Fruit fly (Drosophila melanogaster) S2 (cell line): ENCODE data around the gene CG3434.
A peak's percentile ranks its signal among the peaks of the same experiment; 100 is the strongest.

ENCODE experiments used
- CG8478 ChIP-seq: fragments of >200 bp; optimal IDR thresholded peaks from 2 replicates; lab custom pipeline; 2018
- CTCF ChIP-seq, 2 experiments: fragments of >200 bp; optimal IDR thresholded peaks; 2 replicates each; lab custom pipeline; 2018

Gene CG3434

dm6 chr3L:9492115-9492514, 31.5 kb upstream of the CG3434 start, which contains the start of gene CG32037:
TSS of gene CG32037 (minus strand) at chr3L:9492215.
- TF ChIP-seq CG8478, result no peak
- no peak for TF ChIP-seq CTCF (optimal IDR thresholded peaks at IDR 0.05; lab: Kevin White, UChicago)

- TF ChIP-seq CG8478 (no peak), CTCF (optimal IDR thresholded peaks at IDR 0.05; lab: Kevin White, UChicago) (no peak)
Observed at dm6 chr3L:9491331-9491730, 30.7 kb upstream of the CG3434 start.

- TF ChIP-seq CG8478, result no peak
- no peak for TF ChIP-seq CTCF (optimal IDR thresholded peaks at IDR 0.05; lab: Kevin White, UChicago)
Observed at dm6 chr3L:9490432-9490831, 29.8 kb upstream of the CG3434 start.

dm6 chr3L:9489627-9490026, 29.0 kb upstream of the CG3434 start:
- TF ChIP-seq CG8478, result no peak
- TF ChIP-seq CTCF (optimal IDR thresholded peaks at IDR 0.05; lab: Kevin White, UChicago), result no peak

dm6 chr3L:9489133-9489532, 28.5 kb upstream of the CG3434 start, which contains the start of gene CG32036:
TSS of gene CG32036 (minus strand) at chr3L:9489233.
- TF ChIP-seq CG8478, result no peak
- TF ChIP-seq CTCF (optimal IDR thresholded peaks at IDR 0.05; lab: Kevin White, UChicago), result no peak

- TF ChIP-seq CTCF (optimal IDR thresholded peaks at IDR 0.05; lab: Kevin White, UChicago), result peak in 1 of 2 experiments; percentile 6
- TF ChIP-seq CG8478, result no peak
Observed at dm6 chr3L:9487586-9487985, 27.0 kb upstream of the CG3434 start, which contains the start of gene pall. TSS of gene pall (minus strand) at chr3L:9487790.

- TF ChIP-seq CG8478, result no peak
- TF ChIP-seq CTCF (optimal IDR thresholded peaks at IDR 0.05; lab: Kevin White, UChicago), result peak; percentile 11 to 47
Observed at dm6 chr3L:9476829-9477228, 16.2 kb upstream of the CG3434 start, which contains the start of the genes Uch-L5 and Jarid2. TSS of gene Uch-L5 (minus strand) at chr3L:9476965. TSS of gene Jarid2 (plus strand) at chr3L:9477038.

- TF ChIP-seq CTCF (optimal IDR thresholded peaks at IDR 0.05; lab: Kevin White, UChicago) (no peak), CG8478 (no peak)
Observed at dm6 chr3L:9471151-9471903, 10.7 kb upstream of the CG3434 start.

dm6 chr3L:9469079-9469478, 8.5 kb upstream of the CG3434 start:
- TF ChIP-seq CTCF (optimal IDR thresholded peaks at IDR 0.05; lab: Kevin White, UChicago), result no peak
- TF ChIP-seq CG8478, result no peak

dm6 chr3L:9468261-9468890, 7.8 kb upstream of the CG3434 start:
- no peak for TF ChIP-seq CTCF (optimal IDR thresholded peaks at IDR 0.05; lab: Kevin White, UChicago)
- no peak for TF ChIP-seq CG8478

- no peak for TF ChIP-seq CTCF (optimal IDR thresholded peaks at IDR 0.05; lab: Kevin White, UChicago)
- no peak for TF ChIP-seq CG8478
Observed at dm6 chr3L:9467763-9468206, 7.2 kb upstream of the CG3434 start.

dm6 chr3L:9467267-9467666, 6.7 kb upstream of the CG3434 start:
- TF ChIP-seq CTCF (optimal IDR thresholded peaks at IDR 0.05; lab: Kevin White, UChicago), result no peak
- TF ChIP-seq CG8478, result no peak

- TF ChIP-seq CG8478, result no peak
- no peak for TF ChIP-seq CTCF (optimal IDR thresholded peaks at IDR 0.05; lab: Kevin White, UChicago)
Observed at dm6 chr3L:9466595-9466994, 6.0 kb upstream of the CG3434 start.

- TF ChIP-seq CG8478 (no peak), CTCF (optimal IDR thresholded peaks at IDR 0.05; lab: Kevin White, UChicago) (no peak)
Observed at dm6 chr3L:9465652-9466244, 5.1 kb upstream of the CG3434 start.

- TF ChIP-seq CTCF (optimal IDR thresholded peaks at IDR 0.05; lab: Kevin White, UChicago) (no peak), CG8478 (no peak)
Observed at dm6 chr3L:9462794-9463193, 2.2 kb upstream of the CG3434 start.

- no peak for TF ChIP-seq CTCF (optimal IDR thresholded peaks at IDR 0.05; lab: Kevin White, UChicago)
- TF ChIP-seq CG8478, result no peak
Observed at dm6 chr3L:9462247-9462769, 1.7 kb upstream of the CG3434 start.
